Fruit fly (Drosophila melanogaster): Measurements from ENCODE around the gene CG33284.

Gene CG33284

DNA sequence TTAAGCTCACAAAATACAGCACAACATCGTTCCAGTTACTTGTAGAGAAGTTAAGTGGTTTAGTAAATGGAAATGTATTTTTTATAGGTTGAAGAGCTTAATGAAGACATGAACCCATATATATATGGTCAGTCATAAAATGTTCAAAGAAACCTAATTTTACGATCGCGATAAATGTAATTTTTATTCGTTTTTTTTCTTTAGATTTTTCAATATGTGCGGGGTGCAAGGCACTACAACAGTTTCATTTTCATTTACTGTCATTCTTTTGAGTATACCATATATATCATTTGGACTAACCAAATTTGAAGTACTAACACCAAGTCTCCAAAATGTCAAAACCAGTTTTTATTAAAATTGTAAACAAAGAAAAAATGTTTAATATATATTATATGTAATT is at the start of gene CG33284:
Gene CG33284, plus strand, starts transcription at position 301 of the 400 bp plus-strand sequence.
- no peak for TF ChIP-seq Pif1A (GFP tag; optimal IDR thresholded peaks at IDR 0.05)
- no peak for TF ChIP-seq CG10348 (GFP tag; IDR thresholded peaks at IDR 0.05)
- TF ChIP-seq CG13204 (GFP tag; optimal IDR thresholded peaks at IDR 0.05): no peak
- TF ChIP-seq CG32121 (GFP tag; IDR thresholded peaks at IDR 0.05): no peak
- TF ChIP-seq CG12605 (GFP tag; IDR thresholded peaks at IDR 0.05): no peak

DNA sequence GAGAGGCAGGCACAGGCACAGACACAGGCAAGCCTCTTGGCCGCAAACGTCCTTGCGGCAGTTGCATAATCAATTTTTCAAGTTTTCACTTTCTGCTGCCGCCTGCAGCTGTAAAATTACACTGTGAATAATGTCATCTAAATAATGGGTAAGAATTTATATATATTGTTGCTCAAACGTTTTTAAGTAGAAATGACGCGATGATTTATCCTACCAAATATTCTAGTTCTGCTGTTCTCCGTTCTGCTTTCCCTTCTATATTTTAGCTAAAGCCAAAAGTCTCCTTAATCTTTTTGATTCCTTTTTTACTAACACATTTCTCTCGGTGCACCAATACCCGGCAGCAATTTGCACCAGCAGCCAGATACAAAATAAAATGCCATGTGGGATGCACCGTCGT is 43.1 kb upstream of the CG33284 start:
- no peak for TF ChIP-seq CG14655 (GFP tag; optimal IDR thresholded peaks at IDR 0.05)
- TF ChIP-seq Ets98B (GFP tag; IDR thresholded peaks at IDR 0.05): peak; percentile 55
- TF ChIP-seq CG15710 (tag; optimal IDR thresholded peaks at IDR 0.05): no peak
- peak; percentile 19 for TF ChIP-seq CG34367 (tag; optimal IDR thresholded peaks at IDR 0.05)
- peak; percentile 77 for TF ChIP-seq Pif1A (GFP tag; optimal IDR thresholded peaks at IDR 0.05)
- TF ChIP-seq Pif1B (GFP tag; optimal IDR thresholded peaks at IDR 0.05): peak; percentile 52
- peak; percentile 21; the same call in 1 of the 2 replicates for TF ChIP-seq CG32121 (GFP tag; IDR thresholded peaks at IDR 0.05)
- no peak for TF ChIP-seq gl (tag; optimal IDR thresholded peaks at IDR 0.05)
- TF ChIP-seq CG4496 (GFP tag; IDR thresholded peaks at IDR 0.05): peak; percentile 73; the same call in 2 of the 3 replicates
- TF ChIP-seq EcR (GFP tag; optimal IDR thresholded peaks at IDR 0.05): no peak
- TF ChIP-seq fd96Ca (GFP tag; IDR thresholded peaks at IDR 0.05): no peak
- TF ChIP-seq CG8159 (tag; optimal IDR thresholded peaks at IDR 0.05): no peak
- peak; percentile 56 for TF ChIP-seq CG12605 (GFP tag; IDR thresholded peaks at IDR 0.05)

DNA sequence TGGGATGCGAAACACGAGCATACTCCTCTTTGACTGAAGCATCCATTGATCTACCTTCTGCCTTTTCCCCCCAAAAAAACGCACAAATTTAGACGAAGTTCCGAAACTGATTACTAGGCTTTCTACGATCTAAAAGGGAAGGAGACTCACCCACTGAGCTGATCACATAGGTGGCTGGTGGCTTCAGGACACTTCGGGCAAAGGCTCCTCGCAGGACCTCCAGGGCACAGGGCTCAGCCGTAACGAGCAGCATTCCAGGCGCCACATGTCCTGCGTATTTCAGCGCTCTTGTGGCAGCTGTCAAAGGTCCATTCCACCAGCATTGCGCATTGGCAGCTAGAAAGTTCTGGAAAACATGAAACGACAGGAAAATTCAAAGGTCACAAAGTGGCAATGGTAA is 34.7 kb upstream of the CG33284 start, which contains the start of gene CG33285:
Gene CG33285, minus strand, starts transcription at position 101 of the 400 bp plus-strand sequence.
- TF ChIP-seq fd96Ca (GFP tag; IDR thresholded peaks at IDR 0.05): no peak
- TF ChIP-seq CG10348 (GFP tag; IDR thresholded peaks at IDR 0.05): no peak
- TF ChIP-seq gl (tag; optimal IDR thresholded peaks at IDR 0.05): no peak
- no peak for TF ChIP-seq CG15710 (tag; optimal IDR thresholded peaks at IDR 0.05)
- TF ChIP-seq CG8301 (tag; optimal IDR thresholded peaks at IDR 0.05): no peak
- TF ChIP-seq CG4496 (GFP tag; IDR thresholded peaks at IDR 0.05): no peak
- TF ChIP-seq EcR (GFP tag; optimal IDR thresholded peaks at IDR 0.05): no peak
- no peak for TF ChIP-seq Ets98B (GFP tag; IDR thresholded peaks at IDR 0.05)
- no peak for TF ChIP-seq CG13204 (GFP tag; optimal IDR thresholded peaks at IDR 0.05)
- TF ChIP-seq CG17806 (tag; optimal IDR thresholded peaks at IDR 0.05): no peak
- no peak for TF ChIP-seq CG12605 (GFP tag; IDR thresholded peaks at IDR 0.05)
- no peak for TF ChIP-seq rn (GFP tag; IDR thresholded peaks at IDR 0.05)
- no peak for TF ChIP-seq CG34367 (tag; optimal IDR thresholded peaks at IDR 0.05)
- no peak for TF ChIP-seq CG8159 (tag; optimal IDR thresholded peaks at IDR 0.05)

DNA sequence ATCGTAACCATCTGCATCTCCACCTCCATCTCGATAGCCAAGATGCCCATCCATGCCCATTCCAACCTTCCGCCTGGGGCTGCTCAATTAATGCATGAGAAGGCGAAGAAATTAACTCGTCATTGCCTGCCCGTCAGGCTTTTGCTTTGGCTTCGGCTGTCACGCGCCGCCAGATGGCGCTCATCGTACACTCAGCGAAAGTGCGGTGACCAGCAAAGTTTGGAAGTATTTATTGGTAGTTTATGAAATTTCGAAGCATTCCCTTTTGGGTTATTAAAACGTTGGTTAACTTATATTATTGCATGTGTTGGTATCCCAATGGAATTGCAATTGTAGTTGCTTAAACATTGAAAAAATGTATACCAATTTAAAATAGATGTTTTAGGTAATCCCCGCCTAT is 33.3 kb upstream of the CG33284 start:
- TF ChIP-seq CG13204 (GFP tag; optimal IDR thresholded peaks at IDR 0.05) (no peak), CG12605 (GFP tag; IDR thresholded peaks at IDR 0.05) (no peak), Pif1B (GFP tag; optimal IDR thresholded peaks at IDR 0.05) (no peak), CG14655 (GFP tag; optimal IDR thresholded peaks at IDR 0.05) (peak; percentile 20), CG8159 (tag; optimal IDR thresholded peaks at IDR 0.05) (no peak), Snoo (tag; optimal IDR thresholded peaks at IDR 0.05) (no peak), fd96Ca (GFP tag; IDR thresholded peaks at IDR 0.05) (no peak), CG32121 (GFP tag; IDR thresholded peaks at IDR 0.05) (no peak), CG10348 (GFP tag; IDR thresholded peaks at IDR 0.05) (no peak), Pif1A (GFP tag; optimal IDR thresholded peaks at IDR 0.05) (peak; percentile 4)

DNA sequence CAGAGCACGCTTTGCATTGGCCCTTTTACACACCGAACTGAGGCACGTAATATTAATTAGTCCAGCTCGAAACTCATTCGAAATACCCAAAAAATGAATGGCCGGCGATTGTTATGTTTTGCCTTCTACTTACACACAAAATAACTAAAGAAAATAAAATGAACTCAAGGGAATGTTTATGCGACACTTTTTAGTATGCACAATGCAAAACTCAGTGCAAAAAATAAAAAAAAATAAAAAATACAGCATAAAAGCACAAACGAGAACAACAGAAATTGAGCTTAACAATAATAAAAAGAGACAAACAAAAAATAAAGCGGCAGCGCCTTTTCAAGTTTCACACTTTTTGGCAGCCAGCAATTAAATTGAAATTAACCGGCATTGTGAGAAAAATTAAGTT is 26.2 kb upstream of the CG33284 start:
- TF ChIP-seq CG4496 (GFP tag; IDR thresholded peaks at IDR 0.05): no peak
- no peak for TF ChIP-seq CG14655 (GFP tag; optimal IDR thresholded peaks at IDR 0.05)
- TF ChIP-seq EcR (GFP tag; optimal IDR thresholded peaks at IDR 0.05): no peak
- TF ChIP-seq Snoo (tag; optimal IDR thresholded peaks at IDR 0.05): no peak
- no peak for TF ChIP-seq CG12605 (GFP tag; IDR thresholded peaks at IDR 0.05)
- TF ChIP-seq CG15710 (tag; optimal IDR thresholded peaks at IDR 0.05): no peak
- TF ChIP-seq CG8301 (tag; optimal IDR thresholded peaks at IDR 0.05): no peak
- no peak for TF ChIP-seq CG9948 (tag; optimal IDR thresholded peaks at IDR 0.05)
- TF ChIP-seq rn (GFP tag; IDR thresholded peaks at IDR 0.05): no peak
- no peak for TF ChIP-seq gl (tag; optimal IDR thresholded peaks at IDR 0.05)
- TF ChIP-seq Pif1A (GFP tag; optimal IDR thresholded peaks at IDR 0.05): no peak
- no peak for TF ChIP-seq CG10348 (GFP tag; IDR thresholded peaks at IDR 0.05)
- TF ChIP-seq CG34367 (tag; optimal IDR thresholded peaks at IDR 0.05): no peak
- no peak for TF ChIP-seq D1 (tag; optimal IDR thresholded peaks at IDR 0.05)

DNA sequence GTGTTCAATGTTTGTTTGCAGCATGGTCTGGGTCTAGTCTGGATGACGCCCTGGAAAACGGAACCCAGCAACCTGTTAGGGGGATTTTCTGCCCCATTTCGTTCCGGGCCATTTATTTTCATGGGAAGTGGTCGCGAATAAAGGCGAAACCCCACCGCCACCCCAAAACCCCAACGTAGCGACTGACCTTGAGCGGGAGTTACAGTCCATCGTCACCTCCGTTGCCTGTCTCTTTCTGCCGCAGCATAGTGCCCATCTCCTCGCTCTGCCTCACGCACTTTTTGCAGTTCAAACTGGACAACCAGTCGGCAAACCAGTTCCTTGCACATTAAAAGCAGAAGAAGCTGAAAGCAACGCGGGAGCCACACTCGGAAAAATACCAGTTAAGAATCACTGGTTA is 25.0 kb upstream of the CG33284 start:
- TF ChIP-seq CG4496 (GFP tag; IDR thresholded peaks at IDR 0.05): peak; percentile 43; the same call in 1 of the 3 replicates
- no peak for TF ChIP-seq CG9948 (tag; optimal IDR thresholded peaks at IDR 0.05)
- no peak for TF ChIP-seq Ets98B (GFP tag; IDR thresholded peaks at IDR 0.05)
- TF ChIP-seq CG13204 (GFP tag; optimal IDR thresholded peaks at IDR 0.05): peak; percentile 26
- TF ChIP-seq CG15710 (tag; optimal IDR thresholded peaks at IDR 0.05): no peak
- peak; percentile 93 for TF ChIP-seq EcR (GFP tag; optimal IDR thresholded peaks at IDR 0.05)
- no peak for TF ChIP-seq CG34367 (tag; optimal IDR thresholded peaks at IDR 0.05)
- no peak for TF ChIP-seq Pif1B (GFP tag; optimal IDR thresholded peaks at IDR 0.05)
- no peak for TF ChIP-seq D1 (tag; optimal IDR thresholded peaks at IDR 0.05)

DNA sequence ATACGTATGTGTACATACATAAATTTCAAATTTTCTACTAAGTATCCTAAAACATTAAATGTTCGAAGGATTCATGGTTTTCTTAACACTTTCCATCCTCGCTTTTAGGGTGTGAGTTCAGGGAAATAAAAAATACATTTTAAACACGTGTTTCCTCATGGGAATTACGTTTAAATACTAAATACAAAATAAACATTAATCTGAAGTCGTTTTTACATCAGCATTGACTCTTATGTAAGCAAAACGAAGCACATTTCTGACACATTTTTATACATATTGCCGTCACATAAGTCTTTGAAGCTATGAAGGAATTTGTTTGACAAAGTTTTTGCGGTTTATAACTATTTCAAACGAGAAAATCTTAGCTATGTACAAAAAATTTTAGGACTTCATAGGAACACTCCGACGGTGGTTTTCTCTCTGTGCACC is 24.5 kb upstream of the CG33284 start:
- TF ChIP-seq CG8159 (tag; optimal IDR thresholded peaks at IDR 0.05) (peak; percentile 55), EcR (GFP tag; optimal IDR thresholded peaks at IDR 0.05) (no peak), CG8301 (tag; optimal IDR thresholded peaks at IDR 0.05) (peak; percentile 34), rn (GFP tag; IDR thresholded peaks at IDR 0.05) (no peak), fd96Ca (GFP tag; IDR thresholded peaks at IDR 0.05) (no peak), CG13204 (GFP tag; optimal IDR thresholded peaks at IDR 0.05) (no peak), Ets98B (GFP tag; IDR thresholded peaks at IDR 0.05) (no peak), CG17806 (tag; optimal IDR thresholded peaks at IDR 0.05) (peak; percentile 9), gl (tag; optimal IDR thresholded peaks at IDR 0.05) (no peak), CG15710 (tag; optimal IDR thresholded peaks at IDR 0.05) (peak; percentile 47), CG34367 (tag; optimal IDR thresholded peaks at IDR 0.05) (no peak), D1 (tag; optimal IDR thresholded peaks at IDR 0.05) (no peak), CG14655 (GFP tag; optimal IDR thresholded peaks at IDR 0.05) (peak; percentile 74), CG32121 (GFP tag; IDR thresholded peaks at IDR 0.05) (no peak), Pif1B (GFP tag; optimal IDR thresholded peaks at IDR 0.05) (peak; percentile 41), Snoo (tag; optimal IDR thresholded peaks at IDR 0.05) (peak; percentile 50), Pif1A (GFP tag; optimal IDR thresholded peaks at IDR 0.05) (peak; percentile 29), CG10348 (GFP tag; IDR thresholded peaks at IDR 0.05) (no peak), CG9948 (tag; optimal IDR thresholded peaks at IDR 0.05) (peak; percentile 40), CG4496 (GFP tag; IDR thresholded peaks at IDR 0.05) (no peak), CG12605 (GFP tag; IDR thresholded peaks at IDR 0.05) (no peak)
